Worm (Caenorhabditis elegans): Measurements from ENCODE around the gene lbp-7.

DNA sequence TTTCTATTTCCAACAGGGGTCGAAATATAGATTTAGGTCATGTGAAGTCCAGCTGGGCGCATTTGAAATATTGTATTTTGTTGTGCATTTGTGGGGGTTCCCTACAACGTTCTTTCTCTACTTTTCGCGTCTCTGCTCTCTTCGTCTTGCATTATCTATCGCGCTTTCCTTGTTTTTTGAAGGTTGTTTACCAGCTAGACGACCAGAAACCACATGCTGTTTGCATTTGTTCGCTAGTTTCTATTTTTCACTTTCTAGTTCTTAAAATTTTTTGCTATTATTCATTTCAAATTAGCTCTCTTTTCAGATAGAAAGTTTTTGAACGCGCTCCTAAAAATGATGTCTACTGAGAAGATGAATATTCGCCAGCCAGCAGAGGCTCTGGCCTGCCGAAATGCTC lies 39.9 kb upstream of the lbp-7 start, which contains the start of gene F55B12.10:
- TF ChIP-seq lim-6 (tag; optimal IDR thresholded peaks at IDR 0.05) (no peak), sdc-2 (tag; optimal IDR thresholded peaks at IDR 0.05) (no peak), tbx-2 (tag; optimal IDR thresholded peaks at IDR 0.05) (no peak), C08G9.2 (tag; optimal IDR thresholded peaks at IDR 0.05) (no peak), unc-42 (tag; optimal IDR thresholded peaks at IDR 0.05) (no peak), ceh-22 (tag; optimal IDR thresholded peaks at IDR 0.05) (no peak), nhr-11 (tag; optimal IDR thresholded peaks at IDR 0.05) (no peak), syd-9 (tag; optimal IDR thresholded peaks at IDR 0.05) (no peak), tbx-7 (tag; optimal IDR thresholded peaks at IDR 0.05) (no peak), ets-4 (tag; optimal IDR thresholded peaks at IDR 0.05) (no peak), pax-1 (tag; optimal IDR thresholded peaks at IDR 0.05) (no peak), dmd-4 (tag; optimal IDR thresholded peaks at IDR 0.05; ENCODE audit: borderline replicate concordance) (no peak), hlh-8 (tag; optimal IDR thresholded peaks at IDR 0.05) (no peak)
